Worm (Caenorhabditis elegans): ENCODE results near the gene tbc-8.

The tbc-8 gene

DNA sequence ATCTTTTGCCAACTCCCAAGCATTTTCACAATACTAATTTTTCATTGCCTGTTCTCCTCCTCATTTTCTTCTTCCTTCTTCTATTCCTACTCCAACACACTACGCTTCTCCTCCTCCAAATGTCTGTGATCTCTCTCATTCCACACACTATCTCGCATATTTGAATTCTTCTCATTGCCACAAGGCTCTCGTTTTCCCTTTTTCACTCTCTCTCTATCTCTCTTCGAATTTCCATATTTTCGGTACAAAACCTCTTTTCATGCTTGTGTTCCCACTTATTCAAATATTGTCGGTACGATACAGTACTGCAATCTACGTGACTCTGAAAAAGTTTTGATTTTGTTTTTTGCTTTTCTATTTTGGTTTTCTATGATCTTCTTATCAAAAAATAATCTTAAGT lies 15.9 kb downstream of the tbc-8 start:
- TF ChIP-seq hmg-1.2 (GFP tag; IDR thresholded peaks at IDR 0.05) (peak; percentile 58; the same call in 1 of the 2 replicates), F49E8.2 (tag; optimal IDR thresholded peaks at IDR 0.05; ENCODE audit: insufficient read depth) (no peak)

DNA sequence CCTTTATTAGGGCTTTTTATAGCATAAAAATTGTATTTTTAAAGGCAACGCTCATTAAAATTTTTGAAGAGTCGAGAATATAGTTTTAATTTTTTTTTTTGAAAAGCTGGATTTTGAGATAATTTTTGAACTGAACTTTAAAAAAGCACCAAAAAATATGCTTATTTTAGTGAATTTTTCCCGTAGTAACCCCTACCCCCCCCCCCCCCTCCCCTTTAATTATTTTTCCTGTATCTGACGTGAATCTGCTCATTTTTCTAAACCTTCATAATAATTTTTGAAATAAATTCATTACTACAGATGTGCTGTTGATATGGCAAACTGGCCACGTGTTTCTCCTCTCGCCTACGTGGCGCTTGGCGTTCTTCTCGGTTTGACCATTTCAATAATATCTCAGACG lies 16.7 kb downstream of the tbc-8 start, which contains the start of gene C38H2.2:
Gene C38H2.2, plus strand, starts transcription at position 301 of the 400 bp plus-strand sequence.
- no peak for TF ChIP-seq snpc-1.3 (tag; optimal IDR thresholded peaks at IDR 0.05; ENCODE audit: insufficient read depth)
- no peak for TF ChIP-seq let-607 (tag; optimal IDR thresholded peaks at IDR 0.05)
- TF ChIP-seq rcor-1 (GFP tag; IDR thresholded peaks at IDR 0.05), result no peak
- TF ChIP-seq madf-10 (tag; optimal IDR thresholded peaks at IDR 0.05), result no peak
- no peak for TF ChIP-seq F57A8.1 (GFP tag; optimal IDR thresholded peaks at IDR 0.05)
- TF ChIP-seq Y56A3A.18 (GFP tag; IDR thresholded peaks at IDR 0.05), result no peak
- TF ChIP-seq B0019.2 (GFP tag; conservative IDR thresholded peaks at IDR 0.05), result no peak
- TF ChIP-seq pha-4 (tag; optimal IDR thresholded peaks at IDR 0.05), result no peak
- TF ChIP-seq madf-8 (GFP tag; conservative IDR thresholded peaks at IDR 0.05), result no peak

DNA sequence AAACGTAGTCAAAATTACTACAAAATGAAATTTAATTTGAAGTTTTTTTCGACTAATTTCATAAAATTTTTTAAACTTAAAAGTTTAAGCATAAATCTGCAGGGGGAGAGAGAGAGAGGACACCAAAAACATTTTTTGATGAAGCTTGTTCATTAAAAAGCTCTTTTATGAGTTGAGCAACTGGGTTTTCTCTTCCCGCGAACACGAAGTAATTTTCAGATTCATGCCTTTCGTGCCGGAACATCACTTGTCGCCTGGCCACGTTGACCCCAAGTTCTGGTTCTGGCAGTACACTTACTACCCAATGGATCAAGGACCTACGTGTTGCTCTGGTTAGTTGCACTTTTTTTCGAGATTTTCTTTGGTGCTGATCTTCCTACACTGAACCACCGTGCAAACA lies 19.0 kb downstream of the tbc-8 start:
- TF ChIP-seq egl-44 (GFP tag; IDR thresholded peaks at IDR 0.05), result no peak
- no peak for TF ChIP-seq ztf-28 (GFP tag; IDR thresholded peaks at IDR 0.05)
- TF ChIP-seq dpff-1 (tag; optimal IDR thresholded peaks at IDR 0.05), result no peak
- TF ChIP-seq egrh-3 (GFP tag; IDR thresholded peaks at IDR 0.05), result no peak
- no peak for TF ChIP-seq lin-35 (GFP tag; optimal IDR thresholded peaks at IDR 0.05)
- no peak for TF ChIP-seq die-1 (tag; optimal IDR thresholded peaks at IDR 0.05)
- no peak for TF ChIP-seq madf-10 (tag; optimal IDR thresholded peaks at IDR 0.05)

DNA sequence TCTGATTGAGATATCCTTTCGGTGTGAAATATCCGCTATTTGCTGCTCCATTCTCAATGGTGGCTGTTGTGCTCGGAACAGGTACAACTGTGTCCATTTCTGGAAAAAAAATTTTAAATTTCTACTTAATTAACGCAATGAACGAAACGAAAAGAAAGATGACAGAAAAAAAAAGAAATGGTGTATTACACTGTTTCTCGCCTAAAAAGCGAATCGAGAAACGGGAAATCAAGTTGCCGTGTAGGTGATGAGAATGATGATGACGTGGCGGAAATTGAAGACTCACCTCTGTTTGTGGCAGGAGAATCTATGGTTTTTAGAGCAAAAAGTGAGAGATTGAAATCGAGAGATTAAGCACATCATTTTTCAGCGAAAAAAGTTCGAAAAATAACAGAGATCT lies 21.7 kb downstream of the tbc-8 start, which contains the start of gene C38H2.3:
Gene C38H2.3, minus strand, starts transcription at position 101 of the 400 bp plus-strand sequence.
- TF ChIP-seq lir-1 (GFP tag; conservative IDR thresholded peaks at IDR 0.05), result no peak
- TF ChIP-seq madf-10 (tag; optimal IDR thresholded peaks at IDR 0.05), result no peak
- no peak for TF ChIP-seq C06A6.2 (GFP tag; conservative IDR thresholded peaks at IDR 0.05)
- no peak for TF ChIP-seq F57C9.4 (tag; optimal IDR thresholded peaks at IDR 0.05)
- no peak for TF ChIP-seq tbp1 (GFP tag; optimal IDR thresholded peaks at IDR 0.05)
- no peak for TF ChIP-seq attf-5 (GFP tag; optimal IDR thresholded peaks at IDR 0.05)
- TF ChIP-seq F39B2.1 (GFP tag; IDR thresholded peaks at IDR 0.05), result no peak
- no peak for TF ChIP-seq dpff-1 (tag; optimal IDR thresholded peaks at IDR 0.05)
- no peak for TF ChIP-seq atf-7 (tag; optimal IDR thresholded peaks at IDR 0.05)
- TF ChIP-seq xnd-1 (tag; optimal IDR thresholded peaks at IDR 0.05), result no peak
- TF ChIP-seq zim-3 (tag; optimal IDR thresholded peaks at IDR 0.05), result no peak
- no peak for TF ChIP-seq mes-4 (tag; optimal IDR thresholded peaks at IDR 0.05)
- no peak for TF ChIP-seq madf-3 (GFP tag; IDR thresholded peaks at IDR 0.05)

DNA sequence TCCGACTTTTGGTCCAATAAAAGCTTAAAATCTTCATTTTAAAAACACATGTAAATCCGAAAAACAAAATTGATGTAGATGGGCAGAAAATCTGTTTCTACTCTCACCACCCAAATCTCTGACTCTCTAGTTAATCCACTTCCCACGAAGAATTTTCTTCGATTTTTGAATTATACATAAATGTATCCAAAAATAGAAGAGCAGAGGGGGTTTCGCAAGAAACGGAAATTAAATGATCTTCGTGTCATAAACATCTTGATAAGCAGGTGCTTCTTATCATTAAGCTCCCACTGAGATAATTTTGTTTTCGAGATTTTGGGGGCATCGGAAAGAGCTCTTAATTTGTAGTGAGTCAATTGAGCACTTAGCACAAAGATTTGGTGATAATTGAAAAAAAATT lies 24.9 kb downstream of the tbc-8 start:
- TF ChIP-seq rpc-1 (optimal IDR thresholded peaks at IDR 0.05) (no peak), rpc-1 (tag; optimal IDR thresholded peaks at IDR 0.05) (no peak), hlh-12 (tag; optimal IDR thresholded peaks at IDR 0.05) (no peak), nhr-120 (GFP tag; IDR thresholded peaks at IDR 0.05) (no peak), zim-3 (tag; optimal IDR thresholded peaks at IDR 0.05) (no peak), hmg-20 (GFP tag; IDR thresholded peaks at IDR 0.05) (no peak), tbx-9 (tag; optimal IDR thresholded peaks at IDR 0.05; ENCODE audit: borderline replicate concordance) (no peak), lsy-27 (tag; optimal IDR thresholded peaks at IDR 0.05; ENCODE audit: borderline replicate concordance, insufficient read depth) (no peak), lin-35 (GFP tag; optimal IDR thresholded peaks at IDR 0.05) (no peak), F52B5.7 (tag; optimal IDR thresholded peaks at IDR 0.05) (no peak), ztf-26 (tag; optimal IDR thresholded peaks at IDR 0.05) (no peak), mes-4 (tag; optimal IDR thresholded peaks at IDR 0.05) (no peak)

All from whole organism, young adult.